Fruit fly (Drosophila melanogaster): ENCODE data around the gene betaTub85D.

The betaTub85D gene

dm6 chr3R:9418373-9419299, 8.6 kb upstream of the betaTub85D start (continued):
- no peak for TF ChIP-seq D19A (tag; optimal IDR thresholded peaks at IDR 0.05)
- peak in 1 of 2 experiments; percentile 68 for TF ChIP-seq eve (GFP tag; optimal IDR thresholded peaks at IDR 0.05)
- no peak for TF ChIP-seq stc (GFP tag; IDR thresholded peaks at IDR 0.05)

DNA sequence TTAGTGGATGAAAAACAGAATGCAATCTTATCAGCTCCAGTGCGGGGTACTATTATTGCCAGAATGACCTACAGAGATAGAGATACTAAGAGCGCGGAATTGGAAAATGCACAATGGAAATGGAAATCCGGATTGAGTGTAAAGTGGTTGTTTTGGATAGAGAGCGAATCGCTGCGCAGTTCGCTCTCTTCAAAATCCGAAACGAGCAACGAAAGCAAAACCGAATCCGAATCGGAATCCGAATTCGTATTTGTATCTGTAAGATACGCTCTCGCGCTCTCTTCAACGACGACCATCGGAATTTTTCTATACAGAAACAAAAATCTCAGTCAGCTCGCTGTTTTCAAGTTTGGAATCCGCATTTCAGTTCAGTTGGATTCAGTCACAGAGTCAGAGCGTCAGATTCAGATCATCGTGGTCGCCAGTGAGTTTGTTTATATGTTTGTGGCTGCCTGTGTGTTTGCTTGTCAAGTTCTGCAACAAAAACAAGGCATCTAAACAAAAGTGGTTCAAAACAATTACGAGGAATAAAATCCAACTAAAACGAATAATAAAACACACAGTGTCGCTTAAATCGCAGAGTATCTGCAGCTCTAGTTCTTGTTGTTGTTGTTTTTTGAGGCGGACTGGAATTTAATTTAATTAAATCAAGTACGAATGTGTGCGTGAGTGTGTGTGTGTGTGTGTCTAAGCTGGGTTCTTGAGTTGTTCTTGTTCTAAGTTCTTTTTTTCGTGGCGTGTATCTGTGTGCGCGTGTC, 7.7 kb upstream of the betaTub85D start, which contains the start of gene ps:
Gene ps (plus strand): TSS at position 364 of the 758 bp plus-strand sequence.
- TF ChIP-seq CG10321 (GFP tag; IDR thresholded peaks at IDR 0.05) (no peak), CG1603 (tag; optimal IDR thresholded peaks at IDR 0.05) (peak; percentile 22), ems (GFP tag; optimal IDR thresholded peaks at IDR 0.05) (peak; percentile 8), Sox100B (GFP tag; optimal IDR thresholded peaks at IDR 0.05) (no peak), Hey (tag; optimal IDR thresholded peaks at IDR 0.05) (no peak), Asciz (GFP tag; optimal IDR thresholded peaks at IDR 0.05) (peak; percentile 3), CG18476 (GFP tag; optimal IDR thresholded peaks at IDR 0.05) (no peak), Jarid2 (GFP tag; optimal IDR thresholded peaks at IDR 0.05) (peak; percentile 93), mirr (GFP tag; optimal IDR thresholded peaks at IDR 0.05) (peak; percentile 35), Xrp1 (GFP tag; IDR thresholded peaks at IDR 0.05) (no peak), CG12236 (GFP tag; optimal IDR thresholded peaks at IDR 0.05) (no peak), chinmo (GFP tag; IDR thresholded peaks at IDR 0.05; ENCODE audit: partially characterized antibody) (no peak), lbe (GFP tag; optimal IDR thresholded peaks at IDR 0.05) (peak; percentile 7), her (GFP tag; optimal IDR thresholded peaks at IDR 0.05) (peak; percentile 42), Hsf (GFP tag; optimal IDR thresholded peaks at IDR 0.05) (no peak), vfl (GFP tag; optimal IDR thresholded peaks at IDR 0.05) (no peak), CG16779 (GFP tag; IDR thresholded peaks at IDR 0.05) (no peak), CG11695 (GFP tag; IDR thresholded peaks at IDR 0.05) (no peak), tin (GFP tag; optimal IDR thresholded peaks at IDR 0.05) (no peak), Deaf1 (tag; optimal IDR thresholded peaks at IDR 0.05) (peak; percentile 97), CG9609 (GFP tag; optimal IDR thresholded peaks at IDR 0.05) (no peak), BtbVII (GFP tag; optimal IDR thresholded peaks at IDR 0.05) (peak; percentile 43), lmd (GFP tag; IDR thresholded peaks at IDR 0.05) (no peak), Blimp-1 (GFP tag; optimal IDR thresholded peaks at IDR 0.05) (no peak), sens-2 (GFP tag; IDR thresholded peaks at IDR 0.05) (no peak), CG3065 (GFP tag; optimal IDR thresholded peaks at IDR 0.05) (no peak), Sry-δ (GFP tag; optimal IDR thresholded peaks at IDR 0.05) (no peak), CG15269 (tag; optimal IDR thresholded peaks at IDR 0.05) (peak; percentile 22), Nf-YB (GFP tag; optimal IDR thresholded peaks at IDR 0.05) (no peak), CG6254 (GFP tag; optimal IDR thresholded peaks at IDR 0.05) (no peak), Dref (GFP tag; IDR thresholded peaks at IDR 0.05) (no peak), scrt (GFP tag; optimal IDR thresholded peaks at IDR 0.05) (peak; percentile 44), CG13894 (tag; optimal IDR thresholded peaks at IDR 0.05) (peak; percentile 16), wek (GFP tag; optimal IDR thresholded peaks at IDR 0.05) (peak; percentile 3), Hr51 (GFP tag; optimal IDR thresholded peaks at IDR 0.05) (peak in 1 of 2 experiments; percentile 0), cg (GFP tag; optimal IDR thresholded peaks at IDR 0.05) (peak; percentile 83), CG1233 (GFP tag; optimal IDR thresholded peaks at IDR 0.05) (peak; percentile 23), Poxn (GFP tag; IDR thresholded peaks at IDR 0.05) (no peak), YL-1 (GFP tag; optimal IDR thresholded peaks at IDR 0.05) (peak; percentile 6), D19A (tag; optimal IDR thresholded peaks at IDR 0.05) (peak; percentile 51), sens (GFP tag) (peak; percentile 86), CG8924 (tag; optimal IDR thresholded peaks at IDR 0.05) (peak; percentile 61), CG2712 (tag; optimal IDR thresholded peaks at IDR 0.05) (no peak)

Measured in whole organism, embryonic.